Fruit fly (Drosophila melanogaster) whole organism, embryonic: ENCODE data around the gene Polr2G.
A peak's percentile ranks its signal among the peaks of the same experiment; 100 is the strongest.

Experiments
- Antp ChIP-seq: fragments of 200-800 bp; sonication (Bioruptor generic); optimal IDR thresholded peaks from 3 replicates; lab custom pipeline; 2016; ENCODE audit warnings: missing biosample characterization, missing genetic modification characterization
- Atf-2 ChIP-seq: fragments of 200-800 bp; sonication (Bioruptor generic); optimal IDR thresholded peaks from 2 replicates; lab custom pipeline; 2016; ENCODE audit warnings: missing biosample characterization, missing genetic modification characterization
- Bgb ChIP-seq: fragments of 200-800 bp; sonication (Bioruptor generic); IDR thresholded peaks from 2 replicates; pipeline ENCODE4 v1.3.6; 2022; ENCODE audit warnings: missing biosample characterization, missing genetic modification characterization; ENCODE audit not compliant: partially characterized antibody
- CG10979 ChIP-seq: fragments of 200-800 bp; sonication (Bioruptor generic); optimal IDR thresholded peaks from 2 replicates; lab custom pipeline; 2018; ENCODE audit warnings: missing biosample characterization, mild to moderate bottlenecking, missing genetic modification characterization, moderate library complexity
- CG11504 ChIP-seq: fragments of 200-800 bp; sonication (Bioruptor generic); optimal IDR thresholded peaks from 3 replicates; lab custom pipeline; 2019; ENCODE audit warnings: missing biosample characterization, mild to moderate bottlenecking, missing genetic modification characterization, moderate library complexity
- CG12299 ChIP-seq: fragments of 200-800 bp; sonication (Bioruptor generic); optimal IDR thresholded peaks from 2 replicates; lab custom pipeline; 2018; ENCODE audit warnings: missing biosample characterization, mild to moderate bottlenecking, missing genetic modification characterization
- CG1233 ChIP-seq: fragments of 200-800 bp; sonication (Bioruptor generic); optimal IDR thresholded peaks from 4 replicates; lab custom pipeline; 2018; ENCODE audit warnings: missing biosample characterization, mild to moderate bottlenecking, missing genetic modification characterization
- CG14667 ChIP-seq: fragments of 200-800 bp; sonication (Bioruptor generic); IDR thresholded peaks from 2 replicates; pipeline ENCODE4 v1.3.6; 2022; ENCODE audit warnings: missing biosample characterization, missing genetic modification characterization
- CG17385 ChIP-seq: fragments of 200-800 bp; sonication (Bioruptor generic); optimal IDR thresholded peaks from 3 replicates; lab custom pipeline; 2018; ENCODE audit warnings: missing biosample characterization, mild to moderate bottlenecking, missing genetic modification characterization
- CG18011 ChIP-seq: fragments of 200-800 bp; sonication (Bioruptor generic); optimal IDR thresholded peaks from 2 replicates; lab custom pipeline; 2017; ENCODE audit warnings: missing biosample characterization, missing genetic modification characterization, mild to moderate bottlenecking, moderate library complexity, missing genotype
- CG1832 ChIP-seq: fragments of 200-800 bp; sonication (Bioruptor generic); optimal IDR thresholded peaks from 2 replicates; lab custom pipeline; 2017; ENCODE audit warnings: missing biosample characterization, mild to moderate bottlenecking, missing genetic modification characterization, inconsistent platforms
- CG30403 ChIP-seq: fragments of 200-800 bp; sonication (Bioruptor generic); optimal IDR thresholded peaks from 3 replicates; lab custom pipeline; 2016; ENCODE audit warnings: missing biosample characterization, missing genetic modification characterization
- CG33213 ChIP-seq: fragments of 200-800 bp; sonication (Bioruptor generic); optimal IDR thresholded peaks from 3 replicates; lab custom pipeline; 2016; ENCODE audit warnings: missing biosample characterization, missing genetic modification characterization
- CG3838 ChIP-seq: fragments of 200-800 bp; sonication (Bioruptor generic); optimal IDR thresholded peaks from 3 replicates; lab custom pipeline; 2016; ENCODE audit warnings: missing biosample characterization, missing genetic modification characterization
- CG4282 ChIP-seq: fragments of 200-800 bp; sonication (Bioruptor generic); optimal IDR thresholded peaks from 2 replicates; lab custom pipeline; 2016; ENCODE audit warnings: missing biosample characterization, missing genetic modification characterization
- CG4707 ChIP-seq: fragments of 200-800 bp; sonication (Bioruptor generic); optimal IDR thresholded peaks from 2 replicates; lab custom pipeline; 2018; ENCODE audit warnings: missing biosample characterization, mild to moderate bottlenecking, missing genetic modification characterization, moderate library complexity
- CG6689 ChIP-seq: fragments of 200-800 bp; sonication (Bioruptor generic); IDR thresholded peaks from 2 replicates; pipeline ENCODE4 v1.3.6; 2022; ENCODE audit warnings: missing biosample characterization, missing genetic modification characterization
- CG8089 ChIP-seq: fragments of 200-800 bp; sonication (Bioruptor generic); optimal IDR thresholded peaks from 3 replicates; lab custom pipeline; 2016; ENCODE audit warnings: missing biosample characterization, missing genetic modification characterization
- CG8290 ChIP-seq, 3 experiments: fragments of 200-800 bp; sonication (Bioruptor generic); optimal IDR thresholded peaks; 2 replicates each; lab custom pipeline; 2016 to 2019; ENCODE audit warnings: missing biosample characterization in 3 of 3, missing genetic modification characterization in 3 of 3, mild to moderate bottlenecking in 2 of 3, moderate library complexity in 1 of 3
- CG9437 ChIP-seq: fragments of 200-800 bp; sonication (Bioruptor generic); optimal IDR thresholded peaks from 2 replicates; lab custom pipeline; 2018; ENCODE audit warnings: missing biosample characterization, mild to moderate bottlenecking, missing genetic modification characterization
- CTCF ChIP-seq: fragments of 200-800 bp; sonication (Bioruptor generic); optimal IDR thresholded peaks from 2 replicates; lab custom pipeline; 2017; ENCODE audit warnings: missing biosample characterization, mild to moderate bottlenecking, missing genetic modification characterization, moderate library complexity
- D19B ChIP-seq: fragments of 200-800 bp; sonication (Bioruptor generic); optimal IDR thresholded peaks from 2 replicates; lab custom pipeline; 2017; ENCODE audit warnings: missing biosample characterization, mild to moderate bottlenecking, missing genetic modification characterization
- Dp ChIP-seq: fragments of 200-800 bp; sonication (Bioruptor generic); optimal IDR thresholded peaks from 2 replicates; lab custom pipeline; 2018; ENCODE audit warnings: missing biosample characterization, mild to moderate bottlenecking, missing genetic modification characterization, moderate library complexity
- H2.0 ChIP-seq: fragments of 200-800 bp; sonication (Bioruptor generic); IDR thresholded peaks from 2 replicates; pipeline ENCODE4 v1.3.6; 2022; ENCODE audit warnings: missing biosample characterization, missing genetic modification characterization
- Hand ChIP-seq: fragments of 200-800 bp; sonication (Bioruptor generic); optimal IDR thresholded peaks from 2 replicates; lab custom pipeline; 2017; ENCODE audit warnings: mild to moderate bottlenecking, missing biosample characterization, missing genetic modification reagents, missing genetic modification characterization
- Med ChIP-seq: fragments of 200-800 bp; sonication (Bioruptor generic); peaks from one replicate; lab custom pipeline; 2016; ENCODE audit warnings: missing biosample characterization, missing genetic modification characterization, mild to moderate bottlenecking, inconsistent platforms, moderate library complexity
- Poxn ChIP-seq: fragments of 200-800 bp; sonication (Bioruptor generic); IDR thresholded peaks from 2 replicates; pipeline ENCODE4 v1.3.6; 2022; ENCODE audit warnings: missing biosample characterization, missing genetic modification characterization
- Sox100B ChIP-seq: fragments of 200-800 bp; sonication (Bioruptor generic); optimal IDR thresholded peaks from 3 replicates; lab custom pipeline; 2018; ENCODE audit warnings: missing biosample characterization, mild to moderate bottlenecking, missing genetic modification characterization
- Sry-β ChIP-seq: fragments of 200-800 bp; sonication (Bioruptor generic); optimal IDR thresholded peaks from 2 replicates; lab custom pipeline; 2018; ENCODE audit warnings: missing biosample characterization, mild to moderate bottlenecking, missing genetic modification characterization, moderate library complexity
- Ssrp ChIP-seq: fragments of 200-800 bp; sonication (Bioruptor generic); optimal IDR thresholded peaks from 2 replicates; lab custom pipeline; 2018; ENCODE audit warnings: missing biosample characterization, mild to moderate bottlenecking, missing genetic modification characterization, moderate library complexity
- Trl ChIP-seq, 3 experiments: fragments of >200 bp in 2 of 3; fragments of 200-800 bp in 1 of 3; sonication (Bioruptor generic) in 1 of 3; optimal IDR thresholded peaks; 2 replicates in 1 of 3; 3 replicates in 2 of 3; lab custom pipeline; 2016 to 2017; ENCODE audit warnings: missing biosample characterization in 1 of 3, missing genetic modification characterization in 1 of 3
- al ChIP-seq: fragments of 200-800 bp; sonication (Bioruptor generic); IDR thresholded peaks from 2 replicates; pipeline ENCODE4 v1.3.6; 2022; ENCODE audit warnings: missing biosample characterization, missing genetic modification characterization
- ara ChIP-seq: fragments of 200-800 bp; sonication (Bioruptor generic); IDR thresholded peaks from 2 replicates; pipeline ENCODE4 v1.3.6; 2022; ENCODE audit warnings: missing biosample characterization, missing genetic modification characterization
- dmrt11E ChIP-seq: fragments of 200-800 bp; sonication (Bioruptor generic); optimal IDR thresholded peaks from 3 replicates; lab custom pipeline; 2018; ENCODE audit warnings: missing biosample characterization, mild to moderate bottlenecking, missing genetic modification characterization, moderate library complexity
- emc ChIP-seq: fragments of 200-800 bp; sonication (Bioruptor generic); optimal IDR thresholded peaks from 2 replicates; lab custom pipeline; 2016; ENCODE audit warnings: missing biosample characterization, missing genetic modification characterization
- gce ChIP-seq: fragments of 200-800 bp; sonication (Bioruptor generic); IDR thresholded peaks from 3 replicates; pipeline ENCODE4 v1.3.6; 2022; ENCODE audit warnings: missing biosample characterization, missing genetic modification characterization
- ind ChIP-seq: fragments of 200-800 bp; sonication (Bioruptor generic); optimal IDR thresholded peaks from 3 replicates; lab custom pipeline; 2016; ENCODE audit warnings: missing biosample characterization, missing genetic modification characterization
- lov ChIP-seq, 2 experiments: fragments of 200-800 bp in 1 of 2; fragments of >200 bp in 1 of 2; sonication (Bioruptor generic) in 1 of 2; IDR thresholded peaks in 1 of 2; optimal IDR thresholded peaks in 1 of 2; 2 replicates in 1 of 2; 3 replicates in 1 of 2; pipeline versions ENCODE4 v1.3.6 to Lab custom; 2017 to 2022; ENCODE audit warnings: missing biosample characterization in 1 of 2, missing genetic modification characterization in 1 of 2
- nerfin-2 ChIP-seq: fragments of 200-800 bp; sonication (Bioruptor generic); IDR thresholded peaks from 2 replicates; pipeline ENCODE4 v1.3.6; 2022; ENCODE audit warnings: missing biosample characterization, missing genetic modification characterization; ENCODE audit not compliant: partially characterized antibody
- pzg ChIP-seq: fragments of 200-800 bp; sonication (Bioruptor generic); optimal IDR thresholded peaks from 3 replicates; lab custom pipeline; 2018; ENCODE audit warnings: missing biosample characterization, mild to moderate bottlenecking, missing genetic modification characterization, moderate library complexity
- sr ChIP-seq: fragments of 200-800 bp; sonication (Bioruptor generic); IDR thresholded peaks from 3 replicates; pipeline ENCODE4 v1.3.6; 2022; ENCODE audit warnings: missing biosample characterization, missing genetic modification characterization
- stc ChIP-seq: fragments of 200-800 bp; sonication (Bioruptor generic); IDR thresholded peaks from 2 replicates; pipeline ENCODE4 v1.3.6; 2022; ENCODE audit warnings: missing biosample characterization, missing genetic modification characterization
- tgo ChIP-seq: fragments of 200-800 bp; sonication (Bioruptor generic); IDR thresholded peaks from 3 replicates; pipeline ENCODE4 v1.3.6; 2022; ENCODE audit warnings: missing biosample characterization, missing genetic modification characterization
- tin ChIP-seq: fragments of 200-800 bp; sonication (Bioruptor generic); optimal IDR thresholded peaks from 3 replicates; lab custom pipeline; 2016; ENCODE audit warnings: missing biosample characterization, missing genetic modification characterization
- toy ChIP-seq: fragments of 200-800 bp; sonication (Bioruptor generic); IDR thresholded peaks from 2 replicates; pipeline ENCODE4 v1.3.6; 2022; ENCODE audit warnings: missing biosample characterization, missing genetic modification characterization
- usp ChIP-seq: fragments of >200 bp; optimal IDR thresholded peaks from 2 replicates; lab custom pipeline; 2017; ENCODE audit warnings: missing biosample characterization, missing genetic modification characterization
- vnd ChIP-seq: fragments of 200-800 bp; sonication (Bioruptor generic); IDR thresholded peaks from 3 replicates; pipeline ENCODE4 v1.3.6; 2022; ENCODE audit warnings: missing biosample characterization, missing genetic modification characterization; ENCODE audit not compliant: partially characterized antibody

Polr2G gene

DNA sequence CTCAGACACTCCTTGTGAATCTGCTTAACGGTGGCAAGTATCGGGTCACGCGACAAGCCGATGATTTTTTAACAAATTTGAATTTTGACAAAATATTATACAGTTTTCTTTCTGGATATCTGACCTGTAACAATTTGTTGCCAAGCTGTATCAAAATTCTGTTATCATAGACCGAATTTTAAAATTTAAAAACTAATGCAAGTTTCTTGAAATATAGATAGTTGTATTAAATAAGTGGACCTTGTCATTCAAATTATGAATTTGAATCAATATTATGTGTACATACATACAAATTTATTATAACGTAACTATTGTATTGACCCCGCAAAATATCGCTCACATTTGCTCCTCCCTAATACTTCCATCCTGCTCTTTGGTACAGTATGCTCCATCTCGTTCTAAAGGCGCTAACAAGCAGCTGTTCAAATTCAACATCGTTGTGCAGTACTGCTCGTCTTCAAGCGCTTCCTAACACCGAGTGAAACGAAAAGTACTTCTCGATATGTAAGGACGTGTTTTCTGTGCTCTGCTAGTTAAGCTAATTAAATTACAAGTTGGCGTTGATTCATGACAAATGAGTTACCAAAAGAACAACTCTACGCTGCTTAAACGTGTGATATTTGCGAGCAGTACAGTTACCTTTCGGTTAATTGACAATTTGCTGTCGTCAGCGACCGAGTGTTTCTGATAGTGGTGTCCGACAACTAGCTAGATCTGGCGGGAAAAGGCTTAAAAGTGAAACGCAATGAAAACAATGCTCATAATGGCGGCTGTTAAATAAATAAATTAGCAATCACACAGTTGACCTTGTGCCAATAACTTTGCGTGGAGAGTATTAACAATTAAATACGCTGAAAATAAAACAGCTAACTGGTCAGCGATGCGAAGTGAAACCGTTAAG, 26.6 kb downstream of the Polr2G start, which contains the start of the genes Kpc1 and CG42542 (continued):
- TF ChIP-seq Sry-β (GFP tag; lab: Kevin White, UChicago) (peak; percentile 95), CG18011 (GFP tag; lab: Kevin White, UChicago) (peak; percentile 41), D19B (GFP tag; lab: Kevin White, UChicago) (no peak), Atf-2 (GFP tag; lab: Kevin White, UChicago) (peak; percentile 72), emc (GFP tag; lab: Kevin White, UChicago) (peak; percentile 27), CG6689 (peak; percentile 59), CG17385 (GFP tag; lab: Kevin White, UChicago) (peak; percentile 23), toy (no peak), ind (GFP tag; lab: Kevin White, UChicago) (peak; percentile 76), CG14667 (GFP tag; lab: Robert Waterston, UW) (0 out of 2 replicates have a peak, but pooled peaks have one; percentile 30), CG10979 (peak; percentile 61), CG30403 (GFP tag; lab: Kevin White, UChicago) (peak; percentile 89), CG9437 (GFP tag; lab: Kevin White, UChicago) (peak; percentile 91), Ssrp (tag; lab: Kevin White, UChicago) (peak; percentile 62), nerfin-2 (GFP tag; lab: Robert Waterston, UW) (peak; percentile 70), ara (GFP tag; lab: Robert Waterston, UW) (peak; percentile 58; the same call in 1 of the 2 replicates), CG1233 (GFP tag; lab: Kevin White, UChicago) (peak; percentile 11), al (GFP tag; lab: Robert Waterston, UW) (peak; percentile 27; the same call in 1 of the 2 replicates), CG3838 (GFP tag; lab: Kevin White, UChicago) (peak; percentile 4), stc (no peak), Poxn (GFP tag; lab: Robert Waterston, UW) (no peak; the same call in 1 of the 2 replicates), Hand (GFP tag; lab: Kevin White, UChicago) (peak; percentile 33), H2.0 (GFP tag; lab: Robert Waterston, UW) (peak; percentile 35; the same call in 1 of the 2 replicates), sr (GFP tag; lab: Robert Waterston, UW) (peak; percentile 48; the same call in 1 of the 3 replicates), CG8290 (GFP tag; optimal IDR thresholded peaks at IDR 0.05; lab: Kevin White, UChicago) (peak; percentile 43), CG8290 (tag; optimal IDR thresholded peaks at IDR 0.05; lab: Kevin White, UChicago) (peak; percentile 18 to 92), pzg (GFP tag; lab: Kevin White, UChicago) (peak; percentile 93), Trl (optimal IDR thresholded peaks at IDR 0.05; lab: Kevin White, UChicago) (no peak), Trl (GFP tag; optimal IDR thresholded peaks at IDR 0.05; lab: Kevin White, UChicago) (peak; percentile 77), CG11504 (tag; lab: Kevin White, UChicago) (no peak), vnd (GFP tag; lab: Robert Waterston, UW) (peak; percentile 89), Med (GFP tag; lab: Kevin White, UChicago) (peak; percentile 95), Dp (peak; percentile 83), tgo (GFP tag; lab: Robert Waterston, UW) (peak; percentile 55; the same call in 2 of the 3 replicates), CG33213 (GFP tag; lab: Kevin White, UChicago) (peak; percentile 54), Bgb (peak; percentile 84), Antp (GFP tag; lab: Kevin White, UChicago) (peak; percentile 49), tin (GFP tag; lab: Kevin White, UChicago) (peak; percentile 76), CG4282 (GFP tag; lab: Kevin White, UChicago) (peak; percentile 82), usp (no peak), CG1832 (GFP tag; lab: Kevin White, UChicago) (peak; percentile 67), CG12299 (no peak), CG4707 (GFP tag; lab: Kevin White, UChicago) (peak; percentile 50), CG8089 (peak; percentile 56), gce (GFP tag; lab: Robert Waterston, UW) (no peak; the same call in 2 of the 3 replicates), Sox100B (no peak), CTCF (GFP tag; lab: Kevin White, UChicago) (peak; percentile 22), dmrt11E (tag; lab: Kevin White, UChicago) (peak; percentile 75), lov (optimal IDR thresholded peaks at IDR 0.05; lab: Kevin White, UChicago) (no peak), lov (GFP tag; IDR thresholded peaks at IDR 0.05; lab: Robert Waterston, UW) (no peak)
